Worm (Caenorhabditis elegans) whole organism, midembryonic: ENCODE measurements around the gene shpk-1.
A peak's percentile ranks its signal among the peaks of the same experiment; 100 is the strongest.

Experiments used
- T22C8.4 ChIP-seq: fragments of 200-800 bp; sonication (Bioruptor generic); IDR thresholded peaks from 2 replicates; pipeline ENCODE4 v1.3.6; 2022; ENCODE audit warnings: missing genetic modification characterization, missing compliant biosample characterization
- cog-1 ChIP-seq: sonication (generic microtip); optimal IDR thresholded peaks from 2 replicates; lab custom pipeline; 2016; ENCODE audit warnings: missing genetic modification characterization, missing compliant biosample characterization
- flt-1 ChIP-seq: fragments of 200-800 bp; sonication (Bioruptor generic); IDR thresholded peaks from 2 replicates; pipeline ENCODE4 v1.3.6; 2022; ENCODE audit warnings: missing genetic modification characterization, missing compliant biosample characterization
- klf-2 ChIP-seq: fragments of 200-800 bp; sonication (Bioruptor generic); conservative IDR thresholded peaks from 2 replicates; pipeline ENCODE4 v1.3.6; 2022; ENCODE audit warnings: missing genetic modification reagents, missing genetic modification characterization, missing compliant biosample characterization
- med-1 ChIP-seq: sonication (generic microtip); optimal IDR thresholded peaks from 2 replicates; lab custom pipeline; 2017; ENCODE audit warnings: missing genetic modification characterization, mild to moderate bottlenecking, missing compliant biosample characterization, antibody characterized with exemption, missing genetic modification reagents; ENCODE audit not compliant: insufficient read depth
- ref-1 ChIP-seq: fragments of 200-800 bp; sonication (Bioruptor generic); conservative IDR thresholded peaks from 2 replicates; pipeline ENCODE4 v1.3.6; 2022; ENCODE audit warnings: missing genetic modification reagents, missing genetic modification characterization, missing compliant biosample characterization
- tab-1 ChIP-seq: fragments of 200-800 bp; sonication (Bioruptor generic); IDR thresholded peaks from 2 replicates; pipeline ENCODE4 v1.3.6; 2022; ENCODE audit warnings: missing genetic modification characterization, missing compliant biosample characterization
- ztf-23 ChIP-seq: fragments of 200-800 bp; sonication (Bioruptor generic); IDR thresholded peaks from 2 replicates; pipeline ENCODE4 v1.3.6; 2022; ENCODE audit warnings: missing genetic modification reagents, missing genetic modification characterization, missing compliant biosample characterization
- ztf-29 ChIP-seq: fragments of 200-800 bp; sonication (Bioruptor generic); IDR thresholded peaks from 2 replicates; pipeline ENCODE4 v1.3.6; 2022; ENCODE audit warnings: missing genetic modification reagents, missing genetic modification characterization, missing compliant biosample characterization

Gene shpk-1

DNA sequence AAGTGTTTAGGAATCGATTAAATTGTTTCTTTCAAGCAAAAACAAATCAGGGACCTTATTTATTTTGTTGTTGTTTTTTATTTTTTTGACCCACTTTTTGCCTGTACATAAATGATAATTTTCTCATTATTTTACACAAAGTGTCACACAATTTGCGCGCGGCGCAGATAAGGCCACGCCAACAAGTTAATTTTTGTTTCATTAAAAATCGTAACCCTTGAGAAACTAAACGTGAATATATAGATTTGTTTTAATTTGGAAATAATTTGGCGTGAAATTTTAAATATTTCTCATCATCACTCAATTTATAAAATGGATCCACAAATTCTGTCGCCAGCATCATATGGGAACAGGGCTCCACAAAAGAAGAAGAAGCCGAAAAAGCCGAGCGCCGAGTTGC, 27.3 kb upstream of the shpk-1 start, which contains the start of gene T05D4.5:
T05D4.5 (plus strand) TSS at position 301 of the 400 bp plus-strand sequence.
- no peak for TF ChIP-seq tab-1 (GFP tag; lab: Robert Waterston, UW)
- no peak for TF ChIP-seq ztf-29 (GFP tag; lab: Robert Waterston, UW)
- TF ChIP-seq ztf-23: no peak
- no peak for TF ChIP-seq cog-1
- no peak for TF ChIP-seq T22C8.4
- TF ChIP-seq med-1 (GFP tag; lab: Kevin White, UChicago): no peak
- no peak for TF ChIP-seq klf-2
- TF ChIP-seq flt-1: no peak

DNA sequence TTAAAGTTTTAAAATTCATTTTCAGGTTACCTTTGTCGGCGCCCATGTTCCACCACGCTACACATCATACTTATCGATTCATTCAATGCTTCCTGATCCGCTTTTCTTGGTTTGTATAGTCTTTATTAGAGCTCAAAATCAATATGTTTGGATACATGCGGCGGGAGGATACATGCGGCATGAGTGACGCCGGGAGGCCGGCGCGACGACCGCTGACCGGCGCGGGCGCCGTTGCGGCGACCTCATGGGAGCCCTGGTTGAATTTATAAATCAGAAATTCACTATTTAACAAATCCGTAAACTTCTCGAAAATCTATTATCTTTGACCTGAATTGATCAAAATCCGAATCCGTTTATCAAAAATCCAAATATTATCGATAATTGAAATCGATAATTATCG, 26.1 kb upstream of the shpk-1 start:
- no peak for TF ChIP-seq klf-2
- TF ChIP-seq ztf-23: no peak
- no peak for TF ChIP-seq ztf-29 (GFP tag; lab: Robert Waterston, UW)
- TF ChIP-seq tab-1 (GFP tag; lab: Robert Waterston, UW): no peak
- TF ChIP-seq med-1 (GFP tag; lab: Kevin White, UChicago): no peak
- TF ChIP-seq T22C8.4: no peak
- no peak for TF ChIP-seq flt-1
- TF ChIP-seq cog-1: no peak
- TF ChIP-seq ref-1 (GFP tag; lab: Robert Waterston, UW): no peak

DNA sequence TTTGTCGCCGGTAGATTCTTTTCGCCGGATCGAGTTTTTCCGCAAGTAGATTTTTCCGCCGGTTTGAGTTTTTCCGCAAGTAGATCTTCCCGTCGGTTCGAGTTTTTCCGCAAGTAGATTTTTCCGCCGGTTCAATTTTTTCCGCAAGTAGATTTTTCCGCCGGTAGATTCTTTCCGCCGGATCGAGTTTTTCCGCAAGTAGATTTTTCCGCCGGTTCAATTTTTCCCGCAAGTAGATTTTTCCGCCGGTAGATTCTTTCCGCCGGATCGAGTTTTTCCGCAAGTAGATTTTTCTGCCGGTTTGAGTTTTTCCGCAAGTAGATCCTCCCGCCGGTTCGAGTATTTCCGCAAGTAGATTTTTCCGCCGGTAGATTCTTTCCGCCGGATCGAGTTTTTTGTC, 22.7 kb upstream of the shpk-1 start:
- TF ChIP-seq T22C8.4 (0 out of 2 replicates have a peak, but pooled peaks have one; percentile 26), tab-1 (GFP tag; lab: Robert Waterston, UW) (peak; percentile 73), klf-2 (0 out of 2 replicates have a peak, but pooled peaks have one; percentile 17)

DNA sequence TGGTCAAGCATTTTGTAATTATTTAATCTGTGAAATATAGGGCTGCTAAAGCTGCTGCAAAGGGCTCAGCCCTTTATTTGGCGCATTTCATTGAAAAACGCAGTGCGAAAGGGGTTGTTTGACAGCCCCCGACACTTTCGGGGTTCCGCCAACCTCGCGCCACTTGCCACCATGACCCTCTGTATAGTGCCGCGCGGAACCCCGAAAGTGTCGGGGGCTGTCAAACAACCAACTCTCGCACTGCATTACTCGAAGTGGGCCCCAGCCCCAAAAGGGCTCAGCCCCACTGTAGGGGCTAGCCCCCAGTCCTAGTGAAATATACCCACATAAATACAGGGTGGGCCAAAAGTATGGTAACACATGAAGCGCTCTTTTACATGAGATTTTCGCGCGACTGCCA, 7.6 kb upstream of the shpk-1 start:
- no peak for TF ChIP-seq tab-1 (GFP tag; lab: Robert Waterston, UW)
- no peak for TF ChIP-seq med-1 (GFP tag; lab: Kevin White, UChicago)
- TF ChIP-seq ref-1 (GFP tag; lab: Robert Waterston, UW): no peak
- TF ChIP-seq flt-1: no peak
- TF ChIP-seq ztf-29 (GFP tag; lab: Robert Waterston, UW): no peak
- no peak for TF ChIP-seq T22C8.4
- no peak for TF ChIP-seq cog-1
- TF ChIP-seq klf-2: no peak
- no peak for TF ChIP-seq ztf-23

DNA sequence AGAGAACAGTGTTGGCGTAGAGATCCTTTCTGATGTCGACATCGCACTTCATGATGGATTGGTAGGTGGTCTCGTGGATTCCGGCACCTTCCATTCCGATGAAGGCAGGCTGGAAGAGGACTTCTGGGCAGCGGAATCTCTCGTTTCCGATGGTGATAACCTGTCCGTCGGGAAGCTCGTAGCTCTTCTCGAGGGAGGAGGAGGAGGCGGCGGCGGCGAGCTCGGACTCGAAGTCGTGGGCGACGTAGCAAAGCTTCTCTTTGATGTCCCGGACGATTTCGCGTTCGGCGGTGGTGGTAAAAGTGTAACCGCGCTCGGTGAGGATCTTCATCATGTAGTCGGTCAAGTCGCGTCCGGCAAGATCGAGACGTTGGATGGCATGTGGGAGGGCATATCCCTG, 3.0 kb upstream of the shpk-1 start:
- no peak for TF ChIP-seq med-1 (GFP tag; lab: Kevin White, UChicago)
- TF ChIP-seq klf-2: no peak
- no peak for TF ChIP-seq ztf-29 (GFP tag; lab: Robert Waterston, UW)
- no peak for TF ChIP-seq ref-1 (GFP tag; lab: Robert Waterston, UW)
- no peak for TF ChIP-seq tab-1 (GFP tag; lab: Robert Waterston, UW)
- TF ChIP-seq flt-1: no peak
- no peak for TF ChIP-seq ztf-23
- TF ChIP-seq T22C8.4: no peak
- TF ChIP-seq cog-1: no peak

DNA sequence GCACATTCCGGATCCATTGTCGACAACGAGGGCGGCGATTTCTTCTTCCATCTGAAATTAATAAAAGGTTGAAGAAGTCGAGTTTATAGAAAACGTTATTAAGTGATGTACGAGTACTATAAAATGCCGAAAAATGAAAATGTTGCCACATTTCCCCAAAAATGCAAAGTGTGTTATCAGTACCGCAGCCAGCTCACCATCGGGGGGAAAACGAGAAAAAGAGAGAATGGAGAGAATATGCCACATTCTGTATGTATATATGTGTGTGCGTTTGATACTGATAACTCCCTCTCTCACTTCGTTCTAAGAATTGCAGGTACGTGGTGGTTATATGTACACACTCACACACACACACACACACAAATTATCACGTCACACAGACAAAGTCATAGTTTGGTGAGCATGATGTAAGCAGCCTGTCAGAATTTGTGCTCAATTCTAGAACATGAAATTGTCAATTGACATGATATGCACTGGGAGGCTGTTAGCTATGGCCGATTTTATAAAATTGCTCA, 1.7 kb upstream of the shpk-1 start, which contains the start of gene act-5:
act-5 (minus strand) TSS at position 51 of the 515 bp plus-strand sequence.
- no peak for TF ChIP-seq med-1 (GFP tag; lab: Kevin White, UChicago)
- TF ChIP-seq ztf-29 (GFP tag; lab: Robert Waterston, UW): no peak
- TF ChIP-seq klf-2: no peak
- no peak for TF ChIP-seq T22C8.4
- TF ChIP-seq tab-1 (GFP tag; lab: Robert Waterston, UW): no peak
- no peak for TF ChIP-seq cog-1
- TF ChIP-seq flt-1: no peak
- TF ChIP-seq ztf-23: no peak
- no peak for TF ChIP-seq ref-1 (GFP tag; lab: Robert Waterston, UW)

DNA sequence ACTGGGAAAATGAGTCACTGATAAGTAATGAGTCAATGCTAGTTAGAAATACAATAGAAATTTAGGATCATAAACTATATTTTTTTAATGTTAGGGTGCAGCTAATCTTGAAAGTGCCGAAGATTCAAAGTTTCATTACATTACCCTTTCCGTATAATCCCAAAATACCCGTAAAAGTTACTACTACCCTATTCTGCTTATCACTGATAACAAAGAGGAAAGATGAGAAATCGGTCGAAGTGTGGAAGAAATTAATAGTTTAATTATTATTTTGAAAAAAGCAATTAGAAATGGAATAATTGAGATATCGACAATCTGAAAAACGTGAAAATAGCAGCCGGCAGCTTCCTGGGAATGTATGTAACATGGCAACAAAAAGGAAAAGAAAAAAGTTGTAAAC, 955 bp upstream of the shpk-1 start:
- no peak for TF ChIP-seq med-1 (GFP tag; lab: Kevin White, UChicago)
- no peak for TF ChIP-seq ref-1 (GFP tag; lab: Robert Waterston, UW)
- TF ChIP-seq ztf-29 (GFP tag; lab: Robert Waterston, UW): no peak
- no peak for TF ChIP-seq klf-2
- no peak for TF ChIP-seq flt-1
- no peak for TF ChIP-seq ztf-23
- no peak for TF ChIP-seq T22C8.4
- no peak for TF ChIP-seq tab-1 (GFP tag; lab: Robert Waterston, UW)
- TF ChIP-seq cog-1: no peak

DNA sequence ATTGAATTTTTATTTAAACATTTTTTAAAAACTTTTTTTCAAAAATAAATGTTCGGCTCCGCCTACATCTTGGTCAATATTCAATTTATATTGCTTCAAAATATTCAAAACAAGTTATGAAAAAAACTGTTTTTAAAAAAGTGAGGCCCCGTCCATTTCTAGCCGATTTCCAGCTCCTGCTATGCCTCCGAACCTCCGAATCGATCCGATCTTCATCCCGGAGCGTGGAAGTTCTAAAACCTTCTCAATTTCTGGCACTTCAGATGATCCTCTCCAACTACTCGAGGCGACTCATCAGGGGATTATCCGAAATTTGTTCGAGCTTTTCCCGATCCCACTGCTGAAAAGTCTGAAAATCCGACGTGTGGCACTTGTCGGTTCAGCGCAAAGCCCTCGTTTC, 6.4 kb downstream of the shpk-1 start:
- TF ChIP-seq flt-1: no peak
- TF ChIP-seq ztf-23: no peak
- no peak for TF ChIP-seq tab-1 (GFP tag; lab: Robert Waterston, UW)
- no peak for TF ChIP-seq T22C8.4
- TF ChIP-seq ref-1 (GFP tag; lab: Robert Waterston, UW): no peak
- no peak for TF ChIP-seq cog-1
- TF ChIP-seq klf-2: no peak
- TF ChIP-seq ztf-29 (GFP tag; lab: Robert Waterston, UW): no peak
- TF ChIP-seq med-1 (GFP tag; lab: Kevin White, UChicago): no peak

DNA sequence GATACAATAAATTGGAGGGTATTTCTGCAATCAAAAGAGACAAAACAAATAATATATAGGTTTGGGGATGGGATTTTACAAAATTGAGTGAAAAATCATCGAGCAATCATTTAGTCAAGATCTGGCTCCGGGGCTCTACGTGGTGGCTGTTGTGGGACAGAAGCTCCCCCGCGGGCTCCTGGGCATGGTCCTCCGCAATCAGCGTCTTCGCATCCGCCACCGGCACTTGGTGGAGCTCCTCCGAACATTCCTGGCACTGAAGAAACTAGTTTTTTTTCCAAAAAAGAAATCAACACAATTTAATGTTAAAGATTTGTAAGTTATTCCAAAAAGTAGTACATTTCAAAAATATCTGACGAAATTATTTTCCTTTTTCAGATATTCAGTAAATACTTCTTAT, 6.9 kb downstream of the shpk-1 start:
- TF ChIP-seq flt-1: no peak

DNA sequence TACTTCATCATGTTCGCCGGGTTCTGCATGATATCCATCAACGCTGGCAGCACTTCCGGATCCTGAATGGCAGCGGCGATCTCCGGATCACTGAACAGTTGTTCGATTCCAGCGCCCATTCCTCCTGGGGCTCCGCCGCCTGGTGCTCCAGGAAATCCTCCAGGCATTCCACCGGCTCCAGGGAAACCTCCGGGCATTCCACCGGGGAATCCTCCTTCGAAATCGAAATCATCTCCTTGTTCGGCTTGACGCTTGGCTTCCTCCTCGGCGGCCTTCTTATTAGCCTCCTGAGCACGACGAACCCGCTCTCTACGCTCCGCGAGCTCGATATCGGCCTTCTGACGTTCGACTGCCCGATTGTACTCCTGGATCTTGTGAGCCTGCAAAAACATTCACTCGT, 7.7 kb downstream of the shpk-1 start:
- TF ChIP-seq flt-1 (0 out of 2 replicates have a peak, but pooled peaks have one; percentile 10), T22C8.4 (no peak), tab-1 (GFP tag; lab: Robert Waterston, UW) (no peak)

DNA sequence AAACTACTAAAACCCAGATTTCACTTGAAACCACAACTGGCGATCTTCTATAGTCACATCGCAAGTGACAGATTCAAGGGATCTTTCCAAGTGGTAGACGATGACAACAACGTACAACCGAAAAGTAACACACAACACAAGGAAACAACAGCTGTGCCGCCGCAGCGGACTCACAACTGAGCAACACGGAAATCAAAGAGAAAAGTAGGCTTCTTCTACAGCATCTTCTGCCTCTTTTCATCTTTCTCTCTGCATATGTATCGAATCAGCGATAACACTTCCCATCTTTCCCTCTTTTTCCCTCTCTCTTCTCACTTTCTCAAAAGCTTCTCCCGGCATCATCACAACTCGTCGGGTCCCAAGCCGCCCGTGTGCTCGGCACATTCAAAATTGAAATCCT, 9.0 kb downstream of the shpk-1 start, which contains the start of gene T12D8.9:
T12D8.9 (plus strand) TSS at position 312 of the 400 bp plus-strand sequence.
- no peak for TF ChIP-seq med-1 (GFP tag; lab: Kevin White, UChicago)
- TF ChIP-seq cog-1: no peak
- no peak for TF ChIP-seq ztf-23
- TF ChIP-seq ztf-29 (GFP tag; lab: Robert Waterston, UW): no peak
- no peak for TF ChIP-seq ref-1 (GFP tag; lab: Robert Waterston, UW)
- no peak for TF ChIP-seq flt-1
- no peak for TF ChIP-seq T22C8.4
- no peak for TF ChIP-seq tab-1 (GFP tag; lab: Robert Waterston, UW)
- TF ChIP-seq klf-2: no peak
